Worm (Caenorhabditis elegans): ENCODE data around the gene sri-67.

The sri-67 gene

ce11 chrV:20037287-20037686 lies 49.5 kb downstream of the sri-67 start, which contains the start of gene Y113G7A.16:
Gene Y113G7A.16 (plus strand): TSS chrV:20037587.
- TF ChIP-seq nhr-76 (tag; optimal IDR thresholded peaks at IDR 0.05): no peak
- TF ChIP-seq drap-1 (GFP tag; optimal IDR thresholded peaks at IDR 0.05): no peak
- no peak for TF ChIP-seq nhr-237 (tag; optimal IDR thresholded peaks at IDR 0.05)
- no peak for TF ChIP-seq pha-4 (tag; optimal IDR thresholded peaks at IDR 0.05)
- no peak for TF ChIP-seq ceh-43 (GFP tag; optimal IDR thresholded peaks at IDR 0.05)
- no peak for TF ChIP-seq elt-1 (tag; optimal IDR thresholded peaks at IDR 0.05; ENCODE audit: borderline replicate concordance, insufficient read depth)
- no peak for TF ChIP-seq unc-39 (tag; optimal IDR thresholded peaks at IDR 0.05)
- TF ChIP-seq ham-2 (GFP tag; optimal IDR thresholded peaks at IDR 0.05): no peak
- TF ChIP-seq zip-8 (tag; optimal IDR thresholded peaks at IDR 0.05): no peak
- no peak for TF ChIP-seq sem-2 (GFP tag; optimal IDR thresholded peaks at IDR 0.05)
- no peak for TF ChIP-seq blmp-1 (tag; optimal IDR thresholded peaks at IDR 0.05)
- TF ChIP-seq ceh-83 (GFP tag; optimal IDR thresholded peaks at IDR 0.05): no peak
- TF ChIP-seq unc-62 (GFP tag; optimal IDR thresholded peaks at IDR 0.05): no peak
- TF ChIP-seq mep-1 (tag; optimal IDR thresholded peaks at IDR 0.05): no peak
- TF ChIP-seq nhr-12 (tag; optimal IDR thresholded peaks at IDR 0.05): no peak
- TF ChIP-seq ces-1 (GFP tag; optimal IDR thresholded peaks at IDR 0.05): no peak
- no peak for TF ChIP-seq lin-13 (tag; optimal IDR thresholded peaks at IDR 0.05)
- no peak for TF ChIP-seq snpc-4 (tag; optimal IDR thresholded peaks at IDR 0.05)
